Worm (Caenorhabditis elegans): ENCODE measurements around the gene srlf-34.
"Not testable (repeated sequence)": the region's sequence is repeated elsewhere in the genome, so short reads cannot be mapped to it uniquely, and the experiment has no call there.

The srlf-34 gene

ce11 chrII:10300954-10301353 is 11.1 kb upstream of the srlf-34 start, which contains the start of gene mdt-22 (continued):
- TF ChIP-seq F57A8.1 (GFP tag; optimal IDR thresholded peaks at IDR 0.05) (no peak), akir-1 (GFP tag; optimal IDR thresholded peaks at IDR 0.05) (no peak), unc-130 (GFP tag; optimal IDR thresholded peaks at IDR 0.05) (no peak), ztf-22 (GFP tag; optimal IDR thresholded peaks at IDR 0.05) (no peak), him-1 (tag; optimal IDR thresholded peaks at IDR 0.05) (peak; percentile 74), nfyb-1 (GFP tag; IDR thresholded peaks at IDR 0.05) (peak; percentile 86), ztf-25 (GFP tag; IDR thresholded peaks at IDR 0.05) (no peak), egrh-3 (GFP tag; IDR thresholded peaks at IDR 0.05) (no peak), ceh-91 (GFP tag; IDR thresholded peaks at IDR 0.05) (no peak), attf-5 (GFP tag; optimal IDR thresholded peaks at IDR 0.05) (peak; percentile 64), ceh-40 (GFP tag; IDR thresholded peaks at IDR 0.05) (no peak), ztf-3 (GFP tag; optimal IDR thresholded peaks at IDR 0.05) (no peak), ekl-4 (GFP tag; IDR thresholded peaks at IDR 0.05) (peak; percentile 82), repo-1 (tag; optimal IDR thresholded peaks at IDR 0.05) (peak; percentile 77), dpff-1 (tag; optimal IDR thresholded peaks at IDR 0.05) (no peak), nfya-1 (tag; optimal IDR thresholded peaks at IDR 0.05; ENCODE audit: borderline replicate concordance, insufficient read depth) (no peak), Y79H2A.3 (GFP tag; conservative IDR thresholded peaks at IDR 0.05) (0 out of 2 replicates have a peak, but pooled peaks have one; percentile 41), madf-3 (GFP tag; IDR thresholded peaks at IDR 0.05) (peak; percentile 85), B0019.2 (GFP tag; conservative IDR thresholded peaks at IDR 0.05) (0 out of 2 replicates have a peak, but pooled peaks have one; percentile 43), hlh-12 (tag; optimal IDR thresholded peaks at IDR 0.05) (no peak), snpc-1.1 (tag; optimal IDR thresholded peaks at IDR 0.05; ENCODE audit: insufficient read depth) (no peak), C06A6.2 (GFP tag; conservative IDR thresholded peaks at IDR 0.05) (no peak; the same call in 1 of the 2 replicates), somi-1 (GFP tag; optimal IDR thresholded peaks at IDR 0.05) (no peak), ama-1 (optimal IDR thresholded peaks at IDR 0.05) (peak; percentile 22), ama-1 (GFP tag; optimal IDR thresholded peaks at IDR 0.05) (peak in 1 of 2 experiments; percentile 39), sptf-2 (GFP tag; optimal IDR thresholded peaks at IDR 0.05) (no peak), F39B2.1 (GFP tag; IDR thresholded peaks at IDR 0.05) (no peak), dpl-1 (GFP tag; optimal IDR thresholded peaks at IDR 0.05) (peak; percentile 89), madf-6 (GFP tag; IDR thresholded peaks at IDR 0.05) (peak; percentile 83), ztf-28 (GFP tag; IDR thresholded peaks at IDR 0.05) (no peak)

DNA sequence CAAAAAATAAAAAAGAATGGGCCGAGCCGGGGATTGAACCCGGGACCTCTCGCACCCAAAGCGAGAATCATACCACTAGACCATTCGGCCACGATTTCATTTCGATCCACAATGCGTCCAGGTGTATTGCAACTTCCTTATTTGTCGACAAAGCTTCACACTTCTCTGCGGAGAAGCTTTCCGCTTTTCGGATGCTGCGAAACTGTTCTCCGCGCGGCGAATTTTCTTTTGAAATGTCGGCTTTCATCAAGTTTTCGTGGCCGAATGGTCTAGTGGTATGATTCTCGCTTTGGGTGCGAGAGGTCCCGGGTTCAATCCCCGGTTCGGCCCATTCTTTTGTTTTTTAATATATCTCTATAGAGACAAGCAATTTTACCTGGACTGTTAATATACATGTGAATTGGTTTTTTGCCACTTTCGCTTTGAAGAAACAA is 9.9 kb upstream of the srlf-34 start:
- not testable (repeated sequence) for TF ChIP-seq cebp-1 (GFP tag; IDR thresholded peaks at IDR 0.05)
- TF ChIP-seq cebp-1 (tag; optimal IDR thresholded peaks at IDR 0.05): peak; percentile 1
- peak; percentile 52 for TF ChIP-seq rpc-1 (optimal IDR thresholded peaks at IDR 0.05)
- TF ChIP-seq rpc-1 (tag; optimal IDR thresholded peaks at IDR 0.05): peak; percentile 72
- peak; percentile 34; the same call in 1 of the 2 replicates for TF ChIP-seq pbrm-1 (GFP tag; IDR thresholded peaks at IDR 0.05)
- peak; percentile 13; the same call in 1 of the 2 replicates for TF ChIP-seq dox-1 (GFP tag; IDR thresholded peaks at IDR 0.05)
- TF ChIP-seq hmg-1.2 (GFP tag; IDR thresholded peaks at IDR 0.05): peak; percentile 34; the same call in 1 of the 2 replicates
- peak; percentile 58 for TF ChIP-seq B0261.1 (tag; optimal IDR thresholded peaks at IDR 0.05)
- 0 out of 2 replicates have a peak, but pooled peaks have one; percentile 61 for TF ChIP-seq cebp-2 (GFP tag; IDR thresholded peaks at IDR 0.05)
- TF ChIP-seq tbp1 (GFP tag; optimal IDR thresholded peaks at IDR 0.05): peak; percentile 83
- 0 out of 2 replicates have a peak, but pooled peaks have one; percentile 16 for TF ChIP-seq ekl-4 (GFP tag; IDR thresholded peaks at IDR 0.05)
- TF ChIP-seq C17E4.6 (GFP tag; IDR thresholded peaks at IDR 0.05): 0 out of 2 replicates have a peak, but pooled peaks have one; percentile 5
- TF ChIP-seq D2030.7 (GFP tag; IDR thresholded peaks at IDR 0.05): peak; percentile 33; the same call in 1 of the 2 replicates
- TF ChIP-seq egrh-3 (GFP tag; IDR thresholded peaks at IDR 0.05): peak; percentile 41
- TF ChIP-seq F33H1.4 (GFP tag; IDR thresholded peaks at IDR 0.05): peak; percentile 26; the same call in 1 of the 2 replicates
- TF ChIP-seq nhr-90 (tag; optimal IDR thresholded peaks at IDR 0.05): peak; percentile 30
- peak; percentile 73; the same call in 1 of the 2 replicates for TF ChIP-seq lin-26 (GFP tag; IDR thresholded peaks at IDR 0.05)
- peak; percentile 59 for TF ChIP-seq madf-6 (GFP tag; IDR thresholded peaks at IDR 0.05)
- TF ChIP-seq ztf-18 (tag; optimal IDR thresholded peaks at IDR 0.05): peak; percentile 14
- TF ChIP-seq egl-44 (GFP tag; IDR thresholded peaks at IDR 0.05): peak; percentile 26; the same call in 1 of the 2 replicates
- 0 out of 2 replicates have a peak, but pooled peaks have one; percentile 31 for TF ChIP-seq ceh-91 (GFP tag; IDR thresholded peaks at IDR 0.05)
- 0 out of 2 replicates have a peak, but pooled peaks have one; percentile 19 for TF ChIP-seq attf-3 (GFP tag; conservative IDR thresholded peaks at IDR 0.05)
